Worm (Caenorhabditis elegans): ENCODE results near the gene F53H1.3.

DNA sequence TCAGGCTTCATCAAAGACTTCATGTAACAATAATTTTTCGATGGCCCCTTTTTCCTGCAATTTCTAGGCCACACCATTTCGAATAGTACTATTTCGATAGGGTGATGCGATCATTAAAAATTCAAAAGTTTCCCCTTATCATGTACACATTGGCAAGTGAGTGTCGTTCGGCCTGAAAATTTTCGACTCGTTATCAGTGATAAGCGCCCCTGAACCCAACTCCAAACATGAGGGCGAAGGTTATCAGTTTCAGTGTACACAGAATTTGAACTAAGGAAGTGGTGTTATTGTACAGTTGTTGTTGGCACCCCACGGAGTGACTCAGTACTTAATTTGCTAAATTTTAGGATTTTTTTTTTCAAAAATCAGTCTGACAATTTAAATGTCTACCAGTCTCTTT, 50.0 kb downstream of the F53H1.3 start:
- no peak for TF ChIP-seq flh-1 (GFP tag; optimal IDR thresholded peaks at IDR 0.05)
- no peak for TF ChIP-seq snpc-4 (tag; optimal IDR thresholded peaks at IDR 0.05)
- TF ChIP-seq elt-1 (tag; optimal IDR thresholded peaks at IDR 0.05; ENCODE audit: borderline replicate concordance, insufficient read depth) = no peak
- TF ChIP-seq ztf-11 (tag; optimal IDR thresholded peaks at IDR 0.05) = no peak
- TF ChIP-seq elt-3 (tag; optimal IDR thresholded peaks at IDR 0.05) = no peak
- no peak for TF ChIP-seq nhr-12 (tag; optimal IDR thresholded peaks at IDR 0.05)
- no peak for TF ChIP-seq cnd-1 (tag; optimal IDR thresholded peaks at IDR 0.05)
- no peak for TF ChIP-seq drap-1 (GFP tag; optimal IDR thresholded peaks at IDR 0.05)
- no peak for TF ChIP-seq hlh-1 (tag; optimal IDR thresholded peaks at IDR 0.05)
- no peak for TF ChIP-seq tbx-8 (GFP tag; optimal IDR thresholded peaks at IDR 0.05)
- TF ChIP-seq unc-120 (tag; optimal IDR thresholded peaks at IDR 0.05; ENCODE audit: poor library complexity, severe bottlenecking) = no peak
- TF ChIP-seq zip-8 (tag; optimal IDR thresholded peaks at IDR 0.05) = no peak
